Worm (Caenorhabditis elegans) whole organism, mixed stage, embryonic: ENCODE results near the gene col-3.

ENCODE experiments used
- ceh-39 ChIP-seq: fragments of 150-350 bp; optimal IDR thresholded peaks from 2 replicates; lab custom pipeline; 2014; ENCODE audit warnings: missing biosample characterization, missing genetic modification characterization
- ceh-43 ChIP-seq: fragments of 200-800 bp; sonication (Bioruptor generic); optimal IDR thresholded peaks from 2 replicates; lab custom pipeline; 2018; ENCODE audit warnings: mild to moderate bottlenecking, missing genetic modification characterization, moderate library complexity, missing compliant biosample characterization
- ceh-83 ChIP-seq: fragments of 200-800 bp; sonication (Bioruptor generic); optimal IDR thresholded peaks from 2 replicates; lab custom pipeline; 2018; ENCODE audit warnings: mild to moderate bottlenecking, missing genetic modification characterization, missing compliant biosample characterization
- ces-1 ChIP-seq: fragments of 150-350 bp; optimal IDR thresholded peaks from 2 replicates; lab custom pipeline; 2014; ENCODE audit warnings: missing biosample characterization, missing genetic modification reagents, missing genetic modification characterization
- cnd-1 ChIP-seq: fragments of 200-800 bp; sonication (Bioruptor generic); optimal IDR thresholded peaks from 2 replicates; lab custom pipeline; 2018; ENCODE audit warnings: mild to moderate bottlenecking, missing genetic modification characterization, missing compliant biosample characterization
- drap-1 ChIP-seq: fragments of 200-800 bp; sonication (Bioruptor generic); optimal IDR thresholded peaks from 3 replicates; lab custom pipeline; 2018; ENCODE audit warnings: mild to moderate bottlenecking, missing genetic modification characterization, missing compliant biosample characterization
- elt-1 ChIP-seq: sonication (generic microtip); optimal IDR thresholded peaks from 2 replicates; lab custom pipeline; 2017; ENCODE audit warnings: missing genetic modification characterization, mild to moderate bottlenecking, missing compliant biosample characterization, antibody characterized with exemption, moderate library complexity, borderline replicate concordance; ENCODE audit not compliant: insufficient read depth
- elt-3 ChIP-seq: fragments of 150-350 bp; optimal IDR thresholded peaks from 2 replicates; lab custom pipeline; 2014; ENCODE audit warnings: missing biosample characterization, missing genetic modification characterization
- hlh-1 ChIP-seq: fragments of 150-350 bp; optimal IDR thresholded peaks from 2 replicates; lab custom pipeline; 2014; ENCODE audit warnings: missing biosample characterization, missing genetic modification reagents, missing genetic modification characterization
- lsy-2 ChIP-seq: fragments of 150-350 bp; optimal IDR thresholded peaks from 2 replicates; lab custom pipeline; 2014; ENCODE audit warnings: missing biosample characterization, missing genetic modification characterization
- mab-5 ChIP-seq: fragments of 150-350 bp; optimal IDR thresholded peaks from 2 replicates; lab custom pipeline; 2014; ENCODE audit warnings: missing biosample characterization, missing genetic modification characterization
- mep-1 ChIP-seq: fragments of 150-350 bp; optimal IDR thresholded peaks from 2 replicates; lab custom pipeline; 2017; ENCODE audit warnings: missing biosample characterization, missing genetic modification reagents, missing genetic modification characterization, inconsistent platforms
- mls-2 ChIP-seq: sonication (generic microtip); optimal IDR thresholded peaks from 2 replicates; lab custom pipeline; 2016; ENCODE audit warnings: mild to moderate bottlenecking, missing genetic modification characterization, moderate library complexity, missing compliant biosample characterization
- nhr-2 ChIP-seq: fragments of 150-350 bp; optimal IDR thresholded peaks from 2 replicates; lab custom pipeline; 2014; ENCODE audit warnings: missing biosample characterization, missing genetic modification characterization
- nhr-237 ChIP-seq: fragments of 150-350 bp; optimal IDR thresholded peaks from 2 replicates; lab custom pipeline; 2014; ENCODE audit warnings: missing biosample characterization, missing genetic modification characterization
- nhr-76 ChIP-seq: sonication (generic microtip); optimal IDR thresholded peaks from 2 replicates; lab custom pipeline; 2017; ENCODE audit warnings: missing biosample characterization, missing genetic modification characterization
- pha-4 ChIP-seq: fragments of 150-350 bp; optimal IDR thresholded peaks from 2 replicates; lab custom pipeline; 2018; ENCODE audit warnings: missing biosample characterization, missing genetic modification reagents, missing genetic modification characterization
- sptf-1 ChIP-seq: sonication (generic microtip); optimal IDR thresholded peaks from 2 replicates; lab custom pipeline; 2017; ENCODE audit warnings: mild to moderate bottlenecking, missing genetic modification characterization, moderate library complexity, missing compliant biosample characterization
- tbx-8 ChIP-seq: fragments of 200-800 bp; sonication (Bioruptor generic); optimal IDR thresholded peaks from 2 replicates; lab custom pipeline; 2018; ENCODE audit warnings: mild to moderate bottlenecking, missing genetic modification characterization, moderate library complexity, missing compliant biosample characterization
- unc-120 ChIP-seq: sonication (generic microtip); optimal IDR thresholded peaks from 2 replicates; lab custom pipeline; 2017; ENCODE audit warnings: missing genetic modification characterization, missing compliant biosample characterization; ENCODE audit not compliant: poor library complexity, severe bottlenecking
- unc-39 ChIP-seq: fragments of 150-350 bp; optimal IDR thresholded peaks from 2 replicates; lab custom pipeline; 2014; ENCODE audit warnings: missing biosample characterization, missing genetic modification characterization
- unc-62 ChIP-seq: fragments of 150-350 bp; optimal IDR thresholded peaks from 2 replicates; lab custom pipeline; 2014; ENCODE audit warnings: missing biosample characterization, missing genetic modification reagents, missing genetic modification characterization
- ztf-11 ChIP-seq: fragments of 150-350 bp; optimal IDR thresholded peaks from 2 replicates; lab custom pipeline; 2014; ENCODE audit warnings: missing biosample characterization, missing genetic modification characterization

The col-3 gene

ce11 chrIV:8872958-8873357 lies 48.4 kb downstream of the col-3 start, which contains the start of gene C09G9.3:
C09G9.3 (minus strand) TSS chrIV:8873058.
- TF ChIP-seq nhr-237 (tag; lab: Kevin White, UChicago) (no peak), pha-4 (no peak), elt-1 (tag; lab: Kevin White, UChicago) (no peak), unc-62 (no peak), ceh-39 (tag; lab: Kevin White, UChicago) (no peak), ceh-83 (GFP tag; lab: Kevin White, UChicago) (no peak), ces-1 (GFP tag; lab: Kevin White, UChicago) (no peak), cnd-1 (tag; lab: Kevin White, UChicago) (no peak), sptf-1 (no peak), unc-120 (tag; lab: Kevin White, UChicago) (no peak), mls-2 (no peak), mep-1 (tag; lab: Kevin White, UChicago) (no peak), ceh-43 (GFP tag; lab: Kevin White, UChicago) (no peak)

- TF ChIP-seq ceh-43 (GFP tag; lab: Kevin White, UChicago) (no peak), drap-1 (GFP tag; lab: Kevin White, UChicago) (no peak), nhr-76 (tag; lab: Kevin White, UChicago) (no peak), elt-1 (tag; lab: Kevin White, UChicago) (no peak), mls-2 (no peak), unc-39 (tag; lab: Kevin White, UChicago) (no peak), nhr-237 (tag; lab: Kevin White, UChicago) (no peak), mab-5 (no peak), ces-1 (GFP tag; lab: Kevin White, UChicago) (no peak), elt-3 (tag; lab: Kevin White, UChicago) (no peak), tbx-8 (GFP tag; lab: Kevin White, UChicago) (no peak), ztf-11 (tag; lab: Kevin White, UChicago) (no peak), lsy-2 (no peak), ceh-39 (tag; lab: Kevin White, UChicago) (no peak), nhr-2 (tag; lab: Kevin White, UChicago) (no peak), hlh-1 (tag; lab: Kevin White, UChicago) (no peak), unc-120 (tag; lab: Kevin White, UChicago) (no peak)
These were observed 49.3 kb downstream of the col-3 start, which contains the start of gene hdl-2 for ce11 chrIV:8873847-8874246. hdl-2 (plus strand) TSS chrIV:8874147.
